Fruit fly (Drosophila melanogaster) whole organism, embryonic: Measurements from ENCODE around the gene Cyp4ac2.

Experiments
- Abd-B ChIP-seq: fragments of 200-800 bp; sonication (Bioruptor generic); optimal IDR thresholded peaks from 2 replicates; lab custom pipeline; 2018; ENCODE audit warnings: missing biosample characterization, mild to moderate bottlenecking, missing genetic modification characterization, moderate library complexity
- CG10267 ChIP-seq: fragments of 200-800 bp; sonication (Bioruptor generic); optimal IDR thresholded peaks from 2 replicates; lab custom pipeline; 2018; ENCODE audit warnings: missing biosample characterization, mild to moderate bottlenecking, missing genetic modification characterization, moderate library complexity
- CG10366 ChIP-seq: fragments of 200-800 bp; sonication (Bioruptor generic); IDR thresholded peaks from 2 replicates; pipeline ENCODE4 v1.3.6; 2022; ENCODE audit warnings: missing biosample characterization, missing genetic modification characterization
- CG10543 ChIP-seq: fragments of 200-800 bp; sonication (Bioruptor generic); optimal IDR thresholded peaks from 3 replicates; lab custom pipeline; 2017; ENCODE audit warnings: missing biosample characterization, mild to moderate bottlenecking, missing genetic modification characterization, moderate library complexity
- CG12769 ChIP-seq: fragments of 200-800 bp; sonication (Bioruptor generic); optimal IDR thresholded peaks from 2 replicates; lab custom pipeline; 2019; ENCODE audit warnings: missing biosample characterization, mild to moderate bottlenecking, missing genetic modification characterization, moderate library complexity
- CG15011 ChIP-seq: fragments of 200-800 bp; sonication (Bioruptor generic); optimal IDR thresholded peaks from 3 replicates; lab custom pipeline; 2018; ENCODE audit warnings: missing biosample characterization, mild to moderate bottlenecking, missing genetic modification characterization
- CG17361 ChIP-seq: fragments of 200-800 bp; sonication (Bioruptor generic); IDR thresholded peaks from 3 replicates; pipeline ENCODE4 v1.3.6; 2022; ENCODE audit warnings: missing biosample characterization, missing genetic modification characterization
- CG2199 ChIP-seq: fragments of 200-800 bp; sonication (Bioruptor generic); IDR thresholded peaks from 3 replicates; pipeline ENCODE4 v1.3.6; 2022; ENCODE audit warnings: missing biosample characterization, missing genetic modification characterization
- CG2875 ChIP-seq: fragments of 200-800 bp; sonication (Bioruptor generic); optimal IDR thresholded peaks from 2 replicates; lab custom pipeline; 2017; ENCODE audit warnings: missing biosample characterization, mild to moderate bottlenecking, missing genetic modification characterization, missing genetic modification reagents
- CG3995 ChIP-seq: fragments of 200-800 bp; sonication (Bioruptor generic); optimal IDR thresholded peaks from 3 replicates; lab custom pipeline; 2016; ENCODE audit warnings: missing biosample characterization, missing genetic modification characterization
- CG4360 ChIP-seq: fragments of 200-800 bp; sonication (Bioruptor generic); IDR thresholded peaks from 2 replicates; pipeline ENCODE4 v1.3.6; 2022; ENCODE audit warnings: missing biosample characterization, missing genetic modification characterization
- CG6791 ChIP-seq: fragments of 200-800 bp; sonication (Bioruptor generic); IDR thresholded peaks from 3 replicates; pipeline ENCODE4 v1.3.6; 2022; ENCODE audit warnings: missing biosample characterization, missing genetic modification characterization; ENCODE audit not compliant: partially characterized antibody
- CG7372 ChIP-seq: fragments of 200-800 bp; sonication (Bioruptor generic); IDR thresholded peaks from 2 replicates; pipeline ENCODE4 v1.3.6; 2022; ENCODE audit warnings: missing biosample characterization, missing genetic modification characterization
- CG8359 ChIP-seq: fragments of 200-800 bp; sonication (Bioruptor generic); optimal IDR thresholded peaks from 2 replicates; lab custom pipeline; 2017; ENCODE audit warnings: missing biosample characterization, mild to moderate bottlenecking, missing genetic modification characterization, borderline replicate concordance
- CoRest ChIP-seq: fragments of 200-800 bp; sonication (Bioruptor generic); optimal IDR thresholded peaks from 3 replicates; lab custom pipeline; 2018; ENCODE audit warnings: missing biosample characterization, mild to moderate bottlenecking, missing genetic modification characterization, moderate library complexity
- D19B ChIP-seq: fragments of 200-800 bp; sonication (Bioruptor generic); optimal IDR thresholded peaks from 2 replicates; lab custom pipeline; 2017; ENCODE audit warnings: missing biosample characterization, mild to moderate bottlenecking, missing genetic modification characterization
- Doc2 ChIP-seq: fragments of 200-800 bp; sonication (Bioruptor generic); IDR thresholded peaks from 2 replicates; pipeline ENCODE4 v1.3.6; 2022; ENCODE audit warnings: missing biosample characterization, missing genetic modification characterization
- Kr ChIP-seq: fragments of 200-800 bp; sonication (Bioruptor generic); optimal IDR thresholded peaks from 2 replicates; lab custom pipeline; 2017; ENCODE audit warnings: missing biosample characterization, mild to moderate bottlenecking, missing genetic modification characterization
- Med ChIP-seq: fragments of 200-800 bp; sonication (Bioruptor generic); peaks from one replicate; lab custom pipeline; 2016; ENCODE audit warnings: missing biosample characterization, missing genetic modification characterization, mild to moderate bottlenecking, inconsistent platforms, moderate library complexity
- NFAT ChIP-seq: fragments of 200-800 bp; sonication (Bioruptor generic); IDR thresholded peaks from 2 replicates; pipeline ENCODE4 v1.3.6; 2022; ENCODE audit warnings: missing biosample characterization, missing genetic modification characterization
- Oaz ChIP-seq: fragments of 200-800 bp; sonication (Bioruptor generic); IDR thresholded peaks from 2 replicates; pipeline ENCODE4 v1.3.6; 2022; ENCODE audit warnings: missing biosample characterization, missing genetic modification characterization
- Trl ChIP-seq, 3 experiments: fragments of >200 bp in 2 of 3; fragments of 200-800 bp in 1 of 3; sonication (Bioruptor generic) in 1 of 3; optimal IDR thresholded peaks; 2 replicates in 1 of 3; 3 replicates in 2 of 3; lab custom pipeline; 2016 to 2017; ENCODE audit warnings: missing biosample characterization in 1 of 3, missing genetic modification characterization in 1 of 3
- abd-A ChIP-seq: fragments of 200-800 bp; sonication (Bioruptor generic); optimal IDR thresholded peaks from 3 replicates; lab custom pipeline; 2019; ENCODE audit warnings: missing biosample characterization, mild to moderate bottlenecking, missing genetic modification characterization, moderate library complexity
- ara ChIP-seq: fragments of 200-800 bp; sonication (Bioruptor generic); IDR thresholded peaks from 2 replicates; pipeline ENCODE4 v1.3.6; 2022; ENCODE audit warnings: missing biosample characterization, missing genetic modification characterization
- chm ChIP-seq: fragments of 200-800 bp; sonication (Bioruptor generic); IDR thresholded peaks from 2 replicates; pipeline ENCODE4 v1.3.6; 2022; ENCODE audit warnings: missing biosample characterization, missing genetic modification characterization
- dan ChIP-seq: fragments of 200-800 bp; sonication (Bioruptor generic); IDR thresholded peaks from 2 replicates; pipeline ENCODE4 v1.3.6; 2022; ENCODE audit warnings: missing biosample characterization, missing genetic modification characterization
- gcm ChIP-seq: fragments of 200-800 bp; sonication (Bioruptor generic); optimal IDR thresholded peaks from 2 replicates; lab custom pipeline; 2019; ENCODE audit warnings: missing biosample characterization, mild to moderate bottlenecking, missing genetic modification characterization, moderate library complexity
- gsb-n ChIP-seq: fragments of 200-800 bp; sonication (Bioruptor generic); optimal IDR thresholded peaks from 3 replicates; lab custom pipeline; 2018; ENCODE audit warnings: missing biosample characterization, mild to moderate bottlenecking, missing genetic modification characterization
- kni ChIP-seq: fragments of 200-800 bp; sonication (Bioruptor generic); optimal IDR thresholded peaks from 3 replicates; lab custom pipeline; 2017; ENCODE audit warnings: mild to moderate bottlenecking, missing biosample characterization, missing genetic modification reagents, missing genetic modification characterization
- nom ChIP-seq: fragments of 200-800 bp; sonication (Bioruptor generic); optimal IDR thresholded peaks from 2 replicates; lab custom pipeline; 2017; ENCODE audit warnings: missing biosample characterization, missing genetic modification characterization, mild to moderate bottlenecking, moderate library complexity, missing genetic modification reagents
- pros ChIP-seq: fragments of 200-800 bp; sonication (Bioruptor generic); optimal IDR thresholded peaks from 3 replicates; lab custom pipeline; 2019; ENCODE audit warnings: missing biosample characterization, mild to moderate bottlenecking, missing genetic modification characterization, moderate library complexity
- sima ChIP-seq: fragments of 200-800 bp; sonication (Bioruptor generic); optimal IDR thresholded peaks from 2 replicates; lab custom pipeline; 2016; ENCODE audit warnings: missing biosample characterization, missing genetic modification characterization
- sr ChIP-seq: fragments of 200-800 bp; sonication (Bioruptor generic); IDR thresholded peaks from 3 replicates; pipeline ENCODE4 v1.3.6; 2022; ENCODE audit warnings: missing biosample characterization, missing genetic modification characterization
- tgo ChIP-seq: fragments of 200-800 bp; sonication (Bioruptor generic); IDR thresholded peaks from 3 replicates; pipeline ENCODE4 v1.3.6; 2022; ENCODE audit warnings: missing biosample characterization, missing genetic modification characterization
- twi ChIP-seq: fragments of 200-800 bp; optimal IDR thresholded peaks from 2 replicates; lab custom pipeline; 2019; ENCODE audit warnings: missing biosample characterization, mild to moderate bottlenecking, missing genetic modification characterization, moderate library complexity
- usp ChIP-seq: fragments of >200 bp; optimal IDR thresholded peaks from 2 replicates; lab custom pipeline; 2017; ENCODE audit warnings: missing biosample characterization, missing genetic modification characterization
- z ChIP-seq: fragments of 200-800 bp; sonication (Bioruptor generic); IDR thresholded peaks from 3 replicates; pipeline ENCODE4 v1.3.6; 2022; ENCODE audit warnings: missing biosample characterization, missing genetic modification characterization
- zfh2 ChIP-seq: fragments of 200-800 bp; sonication (Bioruptor generic); optimal IDR thresholded peaks from 2 replicates; lab custom pipeline; 2016; ENCODE audit warnings: missing biosample characterization, missing genetic modification characterization

The Cyp4ac2 gene

DNA sequence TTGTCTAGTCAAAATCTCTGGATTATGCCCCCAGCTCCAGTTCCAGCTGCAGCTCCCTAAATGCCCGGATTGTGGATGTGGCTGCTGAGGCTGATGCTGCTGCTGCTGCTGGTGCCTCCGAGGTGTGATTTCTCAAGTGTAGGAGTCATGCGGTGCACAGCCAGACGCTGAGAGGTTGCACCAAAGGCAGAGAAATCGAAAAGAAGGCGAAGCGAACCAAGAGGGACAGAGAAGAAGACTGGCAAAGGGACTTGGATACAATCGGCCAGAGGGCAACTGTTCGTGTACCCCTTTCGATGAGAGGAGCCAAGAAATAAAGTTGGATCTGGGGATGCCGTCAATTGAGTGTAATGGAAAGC, 27.6 kb upstream of the Cyp4ac2 start:
- no peak for TF ChIP-seq dan (GFP tag; lab: Robert Waterston, UW)
- TF ChIP-seq CG10543 (GFP tag; lab: Kevin White, UChicago), result peak; percentile 32
- no peak for TF ChIP-seq CoRest (tag; lab: Kevin White, UChicago)
- TF ChIP-seq pros (GFP tag; lab: Kevin White, UChicago), result peak; percentile 76
- peak; percentile 20 for TF ChIP-seq gcm (GFP tag; lab: Kevin White, UChicago)
- 0 out of 2 replicates have a peak, but pooled peaks have one; percentile 42 for TF ChIP-seq CG4360 (GFP tag; lab: Robert Waterston, UW)
- TF ChIP-seq abd-A (tag; lab: Kevin White, UChicago), result peak; percentile 4
- 0 out of 2 replicates have a peak, but pooled peaks have one; percentile 4 for TF ChIP-seq ara (GFP tag; lab: Robert Waterston, UW)
- no peak for TF ChIP-seq CG15011 (GFP tag; lab: Kevin White, UChicago)
- TF ChIP-seq usp (GFP tag; lab: Kevin White, UChicago), result no peak
- peak; percentile 16; the same call in 1 of the 2 replicates for TF ChIP-seq NFAT
- peak; percentile 5; the same call in 1 of the 2 replicates for TF ChIP-seq CG10366
- TF ChIP-seq CG17361 (GFP tag; lab: Robert Waterston, UW), result 0 out of 3 replicates have a peak, but pooled peaks have one; percentile 19
- peak; percentile 43 for TF ChIP-seq gsb-n (tag; lab: Kevin White, UChicago)
- TF ChIP-seq Med (GFP tag; lab: Kevin White, UChicago), result peak; percentile 48
- peak; percentile 82 for TF ChIP-seq CG8359 (GFP tag; lab: Kevin White, UChicago)
- peak; percentile 38 for TF ChIP-seq kni
- TF ChIP-seq CG7372 (GFP tag; lab: Robert Waterston, UW), result no peak
- TF ChIP-seq D19B (GFP tag; lab: Kevin White, UChicago), result no peak
- TF ChIP-seq CG6791 (GFP tag; lab: Robert Waterston, UW), result peak; percentile 30; the same call in 1 of the 3 replicates
- 0 out of 3 replicates have a peak, but pooled peaks have one; percentile 17 for TF ChIP-seq z (GFP tag; lab: Robert Waterston, UW)
- TF ChIP-seq chm (GFP tag; lab: Robert Waterston, UW), result 0 out of 2 replicates have a peak, but pooled peaks have one; percentile 36
- no peak for TF ChIP-seq CG10267 (tag; lab: Kevin White, UChicago)
- TF ChIP-seq Kr (GFP tag; lab: Kevin White, UChicago), result peak; percentile 61
- TF ChIP-seq Oaz (GFP tag; lab: Robert Waterston, UW), result no peak
- TF ChIP-seq Abd-B (GFP tag; lab: Kevin White, UChicago), result no peak
- no peak for TF ChIP-seq sima (GFP tag; lab: Kevin White, UChicago)
- peak in 1 of 2 experiments; percentile 10 for TF ChIP-seq Trl (optimal IDR thresholded peaks at IDR 0.05; lab: Kevin White, UChicago)
- no peak for TF ChIP-seq Trl (GFP tag; optimal IDR thresholded peaks at IDR 0.05; lab: Kevin White, UChicago)
- TF ChIP-seq CG3995 (GFP tag; lab: Kevin White, UChicago), result no peak
- 0 out of 3 replicates have a peak, but pooled peaks have one; percentile 1 for TF ChIP-seq tgo (GFP tag; lab: Robert Waterston, UW)
- no peak for TF ChIP-seq Doc2 (GFP tag; lab: Robert Waterston, UW)
- no peak for TF ChIP-seq CG2875
- no peak for TF ChIP-seq sr (GFP tag; lab: Robert Waterston, UW)
- TF ChIP-seq nom (GFP tag; lab: Kevin White, UChicago), result peak; percentile 55
- TF ChIP-seq CG12769 (tag; lab: Kevin White, UChicago), result peak; percentile 8
- no peak for TF ChIP-seq zfh2 (GFP tag; lab: Kevin White, UChicago)
- peak; percentile 95 for TF ChIP-seq CG2199 (GFP tag; lab: Robert Waterston, UW)
- peak; percentile 50 for TF ChIP-seq twi (tag; lab: Kevin White, UChicago)
- TF ChIP-seq, all 482 proteins: peak for 23
